Fruit fly (Drosophila melanogaster) whole organism: Measurements from ENCODE around the gene Nop56.

ENCODE experiments used
- CG8478 ChIP-seq: fragments of >200 bp; optimal IDR thresholded peaks from 2 replicates; lab custom pipeline; 2018; ENCODE audit warnings: inconsistent platforms
- Dll ChIP-seq: fragments of >200 bp; optimal IDR thresholded peaks from 2 replicates; lab custom pipeline; 2017
- pan ChIP-seq: fragments of >200 bp; optimal IDR thresholded peaks from 2 replicates; lab custom pipeline; 2017
- psq ChIP-seq: fragments of >200 bp; optimal IDR thresholded peaks from 2 replicates; lab custom pipeline; 2017
- usp ChIP-seq: fragments of >200 bp; optimal IDR thresholded peaks from 2 replicates; lab custom pipeline; 2017; ENCODE audit warnings: missing biosample characterization, missing genetic modification characterization, mixed read lengths

DNA sequence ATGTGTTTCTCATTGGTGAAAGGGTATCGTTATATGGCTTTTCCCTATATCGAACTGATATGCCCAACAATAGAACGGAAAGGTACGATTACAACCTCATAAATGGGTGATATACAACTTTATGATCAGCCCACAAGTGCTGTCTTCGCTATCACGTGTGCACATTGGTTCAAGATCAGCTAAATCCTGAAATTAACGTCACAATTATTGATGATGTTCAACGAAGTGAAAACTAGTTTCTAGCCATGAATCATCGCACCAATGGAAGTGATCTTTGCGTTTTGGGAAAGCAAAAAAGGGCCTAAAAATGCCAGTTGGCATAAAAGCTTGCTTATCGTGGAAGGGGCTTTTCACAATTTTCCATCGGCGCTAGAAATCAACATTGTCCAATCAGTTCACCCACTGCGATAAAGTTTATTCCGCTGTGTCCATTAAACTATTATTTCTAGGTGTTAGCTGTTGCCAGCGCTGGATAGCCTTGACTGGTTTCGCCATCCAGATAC is 43.8 kb upstream of the Nop56 start, which contains the start of gene CG7054:
- TF ChIP-seq Dll (no peak), psq (lab: Kevin White, UChicago) (no peak), CG8478 (lab: Kevin White, UChicago) (no peak), usp (no peak), pan (no peak)
